Worm (Caenorhabditis elegans): ENCODE measurements around the gene T14B4.5.

The T14B4.5 gene

ce11 chrII:6706552-6707091 is 10.0 kb upstream of the T14B4.5 start:
- TF ChIP-seq crh-2 (tag; optimal IDR thresholded peaks at IDR 0.05) (no peak), nhr-6 (tag; optimal IDR thresholded peaks at IDR 0.05) (no peak), C34F6.9 (tag; optimal IDR thresholded peaks at IDR 0.05) (no peak), ztf-1 (GFP tag; conservative IDR thresholded peaks at IDR 0.05) (no peak), ceh-16 (tag; optimal IDR thresholded peaks at IDR 0.05) (no peak), sma-3 (GFP tag; optimal IDR thresholded peaks at IDR 0.05) (no peak), nhr-10 (tag; optimal IDR thresholded peaks at IDR 0.05) (no peak), egl-27 (tag; optimal IDR thresholded peaks at IDR 0.05) (no peak), F13H6.1 (tag; optimal IDR thresholded peaks at IDR 0.05) (no peak), lin-13 (GFP tag; optimal IDR thresholded peaks at IDR 0.05) (no peak)

- TF ChIP-seq unc-55 (GFP tag; optimal IDR thresholded peaks at IDR 0.05) (peak; percentile 55), zag-1 (tag; optimal IDR thresholded peaks at IDR 0.05) (no peak), alr-1 (tag; optimal IDR thresholded peaks at IDR 0.05) (no peak), mbf-1 (tag; optimal IDR thresholded peaks at IDR 0.05) (no peak), sem-4 (tag; optimal IDR thresholded peaks at IDR 0.05) (peak; percentile 65), C34F6.9 (tag; optimal IDR thresholded peaks at IDR 0.05) (peak; percentile 49), lin-13 (GFP tag; optimal IDR thresholded peaks at IDR 0.05) (peak; percentile 43), nhr-129 (tag; optimal IDR thresholded peaks at IDR 0.05) (peak; percentile 39), F13H6.1 (tag; optimal IDR thresholded peaks at IDR 0.05) (peak; percentile 77), lin-39 (tag; optimal IDR thresholded peaks at IDR 0.05) (peak; percentile 86), lsy-2 (tag; optimal IDR thresholded peaks at IDR 0.05) (peak in 1 of 2 experiments; percentile 55), nhr-10 (tag; optimal IDR thresholded peaks at IDR 0.05) (no peak), Y55F3AM.14 (GFP tag; optimal IDR thresholded peaks at IDR 0.05) (peak; percentile 37), crh-2 (tag; optimal IDR thresholded peaks at IDR 0.05) (peak; percentile 20), nhr-21 (tag; optimal IDR thresholded peaks at IDR 0.05) (no peak), unc-62 (GFP tag; optimal IDR thresholded peaks at IDR 0.05) (peak; percentile 20), mab-5 (tag; optimal IDR thresholded peaks at IDR 0.05) (peak; percentile 88), sma-9 (GFP tag; optimal IDR thresholded peaks at IDR 0.05) (peak; percentile 44), sma-9 (tag; optimal IDR thresholded peaks at IDR 0.05) (no peak), unc-39 (tag; optimal IDR thresholded peaks at IDR 0.05) (no peak)
Observed at ce11 chrII:6707496-6708260, 9.0 kb upstream of the T14B4.5 start.

- TF ChIP-seq nhr-77 (tag; optimal IDR thresholded peaks at IDR 0.05) = no peak
- no peak for TF ChIP-seq fos-1 (tag; optimal IDR thresholded peaks at IDR 0.05)
- no peak for TF ChIP-seq dmd-4 (tag; optimal IDR thresholded peaks at IDR 0.05)
- TF ChIP-seq R02D3.7 (tag; optimal IDR thresholded peaks at IDR 0.05) = no peak
- no peak for TF ChIP-seq nhr-6 (tag; optimal IDR thresholded peaks at IDR 0.05)
- no peak for TF ChIP-seq lin-13 (GFP tag; optimal IDR thresholded peaks at IDR 0.05)
- TF ChIP-seq ceh-82 (tag; optimal IDR thresholded peaks at IDR 0.05) = no peak
- TF ChIP-seq ztf-1 (GFP tag; conservative IDR thresholded peaks at IDR 0.05) = no peak
- TF ChIP-seq zag-1 (tag; optimal IDR thresholded peaks at IDR 0.05) = peak; percentile 79
- no peak for TF ChIP-seq aly-2 (tag; optimal IDR thresholded peaks at IDR 0.05)
- no peak for TF ChIP-seq lin-39 (tag; optimal IDR thresholded peaks at IDR 0.05)
- TF ChIP-seq Y55F3AM.14 (GFP tag; optimal IDR thresholded peaks at IDR 0.05) = no peak
- TF ChIP-seq ztf-4 (tag; optimal IDR thresholded peaks at IDR 0.05) = no peak
- no peak for TF ChIP-seq mdl-1 (tag; optimal IDR thresholded peaks at IDR 0.05)
- no peak for TF ChIP-seq peb-1 (tag; optimal IDR thresholded peaks at IDR 0.05)
- TF ChIP-seq unc-55 (GFP tag; optimal IDR thresholded peaks at IDR 0.05) = peak; percentile 72
- TF ChIP-seq egl-27 (tag; optimal IDR thresholded peaks at IDR 0.05) = no peak
- TF ChIP-seq lsy-2 (tag; optimal IDR thresholded peaks at IDR 0.05) = peak; percentile 24 to 54
- peak; percentile 81 for TF ChIP-seq C34F6.9 (tag; optimal IDR thresholded peaks at IDR 0.05)
- peak; percentile 7 for TF ChIP-seq snpc-4 (tag; optimal IDR thresholded peaks at IDR 0.05)
- TF ChIP-seq ztf-11 (tag; optimal IDR thresholded peaks at IDR 0.05) = no peak
- TF ChIP-seq nhr-21 (tag; optimal IDR thresholded peaks at IDR 0.05) = no peak
- TF ChIP-seq mbf-1 (tag; optimal IDR thresholded peaks at IDR 0.05) = no peak
- no peak for TF ChIP-seq blmp-1 (tag; optimal IDR thresholded peaks at IDR 0.05; ENCODE audit: insufficient read depth)
- TF ChIP-seq alr-1 (tag; optimal IDR thresholded peaks at IDR 0.05) = no peak
- TF ChIP-seq nhr-10 (tag; optimal IDR thresholded peaks at IDR 0.05) = no peak
- no peak for TF ChIP-seq nhr-12 (tag; optimal IDR thresholded peaks at IDR 0.05)
- TF ChIP-seq nhr-23 (tag; optimal IDR thresholded peaks at IDR 0.05) = no peak
- TF ChIP-seq nhr-25 (tag; optimal IDR thresholded peaks at IDR 0.05) = no peak
- no peak for TF ChIP-seq elt-1 (tag; optimal IDR thresholded peaks at IDR 0.05)
- no peak for TF ChIP-seq ceh-16 (tag; optimal IDR thresholded peaks at IDR 0.05)
- TF ChIP-seq sma-9 (GFP tag; optimal IDR thresholded peaks at IDR 0.05) = peak; percentile 57
- TF ChIP-seq sma-9 (tag; optimal IDR thresholded peaks at IDR 0.05) = no peak
- no peak for TF ChIP-seq unc-62 (GFP tag; optimal IDR thresholded peaks at IDR 0.05)
- peak; percentile 60 for TF ChIP-seq mab-5 (tag; optimal IDR thresholded peaks at IDR 0.05)
- TF ChIP-seq nhr-237 (tag; optimal IDR thresholded peaks at IDR 0.05) = no peak
- no peak for TF ChIP-seq unc-39 (tag; optimal IDR thresholded peaks at IDR 0.05)
- peak; percentile 21 for TF ChIP-seq lin-11 (tag; optimal IDR thresholded peaks at IDR 0.05)
- no peak for TF ChIP-seq skn-1 (tag; optimal IDR thresholded peaks at IDR 0.05)
- no peak for TF ChIP-seq elt-3 (tag; optimal IDR thresholded peaks at IDR 0.05)
- TF ChIP-seq gmeb-1 (tag; optimal IDR thresholded peaks at IDR 0.05) = no peak
Observed at ce11 chrII:6708980-6709379, 7.7 kb upstream of the T14B4.5 start.
